Worm (Caenorhabditis elegans): ENCODE results near the gene F26D11.1.

- TF ChIP-seq ets-4 (tag; optimal IDR thresholded peaks at IDR 0.05) (no peak), nfya-1 (tag; optimal IDR thresholded peaks at IDR 0.05) (no peak), fkh-10 (GFP tag; optimal IDR thresholded peaks at IDR 0.05) (no peak), T23F11.4 (GFP tag; optimal IDR thresholded peaks at IDR 0.05) (no peak), lim-6 (tag; optimal IDR thresholded peaks at IDR 0.05) (no peak), hlh-13 (GFP tag; optimal IDR thresholded peaks at IDR 0.05) (no peak), sox-2 (GFP tag; IDR thresholded peaks at IDR 0.05) (no peak)
Measured at ce11 chrV:8007460-8008292, 26.3 kb downstream of the F26D11.1 start, which contains the start of gene Y97E10AR.3.

Data from whole organism, late embryonic.